Worm (Caenorhabditis elegans) whole organism, early embryonic: Measurements from ENCODE around the gene C43H6.6.
A peak's percentile ranks its signal among the peaks of the same experiment; 100 is the strongest.

ENCODE experiments used
- B0310.2 ChIP-seq: sonication (generic microtip); optimal IDR thresholded peaks from 2 replicates; lab custom pipeline; 2016; ENCODE audit warnings: mild to moderate bottlenecking, missing genetic modification characterization, missing compliant biosample characterization
- F13C5.2 ChIP-seq: sonication (generic microtip); optimal IDR thresholded peaks from 2 replicates; lab custom pipeline; 2017; ENCODE audit warnings: mild to moderate bottlenecking, missing genetic modification characterization, inconsistent platforms, missing compliant biosample characterization
- aly-1 ChIP-seq: sonication (generic microtip); optimal IDR thresholded peaks from 2 replicates; lab custom pipeline; 2016; ENCODE audit warnings: missing genetic modification characterization, missing compliant biosample characterization
- ama-1 ChIP-seq: fragments of 150-350 bp; optimal IDR thresholded peaks from 2 replicates; lab custom pipeline; 2014
- ceh-13 ChIP-seq: fragments of 200-800 bp; sonication (Bioruptor generic); optimal IDR thresholded peaks from 2 replicates; lab custom pipeline; 2018; ENCODE audit warnings: mild to moderate bottlenecking, missing genetic modification characterization, missing compliant biosample characterization
- ceh-36 ChIP-seq: sonication (generic microtip); optimal IDR thresholded peaks from 2 replicates; lab custom pipeline; 2016; ENCODE audit warnings: missing genetic modification characterization, inconsistent platforms, missing compliant biosample characterization
- ets-7 ChIP-seq: sonication (generic microtip); optimal IDR thresholded peaks from 2 replicates; lab custom pipeline; 2016; ENCODE audit warnings: missing genotype, missing genetic modification characterization, missing compliant biosample characterization
- flt-1 ChIP-seq: fragments of 200-800 bp; sonication (Bioruptor generic); IDR thresholded peaks from 2 replicates; pipeline ENCODE4 v1.3.6; 2022; ENCODE audit warnings: missing genetic modification characterization, missing compliant biosample characterization
- hmbx-1 ChIP-seq: sonication (generic microtip); optimal IDR thresholded peaks from 2 replicates; lab custom pipeline; 2016; ENCODE audit warnings: mild to moderate bottlenecking, missing genetic modification characterization, missing compliant biosample characterization
- hmg-4 ChIP-seq: fragments of 200-800 bp; sonication (Bioruptor generic); optimal IDR thresholded peaks from 2 replicates; lab custom pipeline; 2018; ENCODE audit warnings: mild to moderate bottlenecking, missing genetic modification characterization, missing compliant biosample characterization
- hnd-1 ChIP-seq: sonication (generic microtip); optimal IDR thresholded peaks from 2 replicates; lab custom pipeline; 2016; ENCODE audit warnings: missing genetic modification characterization, missing compliant biosample characterization
- pes-1 ChIP-seq: fragments of 200-800 bp; sonication (Bioruptor generic); IDR thresholded peaks from 2 replicates; pipeline ENCODE4 v1.3.6; 2022; ENCODE audit warnings: missing genetic modification reagents, missing genetic modification characterization, missing compliant biosample characterization
- scrt-1 ChIP-seq: fragments of 200-800 bp; sonication (Bioruptor generic); IDR thresholded peaks from 2 replicates; pipeline ENCODE4 v1.3.6; 2022; ENCODE audit warnings: missing genetic modification characterization, missing compliant biosample characterization
- sea-1 ChIP-seq: fragments of 200-800 bp; sonication (Bioruptor generic); conservative IDR thresholded peaks from 2 replicates; pipeline ENCODE4 v1.3.6; 2022; ENCODE audit warnings: missing genetic modification characterization, missing compliant biosample characterization
- tbx-11 ChIP-seq: fragments of 200-800 bp; sonication (Bioruptor generic); IDR thresholded peaks from 2 replicates; pipeline ENCODE4 v1.3.6; 2022; ENCODE audit warnings: missing genetic modification characterization, missing compliant biosample characterization
- tbx-37 ChIP-seq: fragments of 200-800 bp; sonication (Bioruptor generic); conservative IDR thresholded peaks from 2 replicates; pipeline ENCODE4 v1.3.6; 2022; ENCODE audit warnings: missing genetic modification reagents, missing genetic modification characterization, missing compliant biosample characterization
- tra-4 ChIP-seq: sonication (generic microtip); optimal IDR thresholded peaks from 2 replicates; lab custom pipeline; 2017; ENCODE audit warnings: missing genetic modification characterization, missing compliant biosample characterization

C43H6.6 gene

DNA sequence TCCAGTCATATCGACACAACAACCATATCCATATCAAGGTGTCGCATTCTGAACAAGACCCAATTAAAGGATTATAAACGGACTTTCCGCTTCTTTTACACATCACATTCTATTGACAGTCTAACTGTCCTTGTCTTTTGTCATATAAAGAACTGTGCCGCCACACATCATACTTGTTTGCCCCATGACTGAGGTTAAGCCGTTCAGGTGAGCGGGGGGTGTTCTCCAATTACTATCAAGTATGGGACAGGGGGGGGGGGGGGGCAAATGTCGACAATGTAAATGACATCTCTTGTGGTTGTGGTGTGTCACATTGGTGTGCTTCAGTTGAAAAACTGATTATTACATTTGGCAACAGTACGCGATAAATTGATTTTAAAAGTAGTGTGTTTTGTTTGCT lies 38.7 kb downstream of the C43H6.6 start:
- TF ChIP-seq flt-1 (GFP tag; lab: Robert Waterston, UW), result no peak
- peak; percentile 41 for TF ChIP-seq B0310.2

DNA sequence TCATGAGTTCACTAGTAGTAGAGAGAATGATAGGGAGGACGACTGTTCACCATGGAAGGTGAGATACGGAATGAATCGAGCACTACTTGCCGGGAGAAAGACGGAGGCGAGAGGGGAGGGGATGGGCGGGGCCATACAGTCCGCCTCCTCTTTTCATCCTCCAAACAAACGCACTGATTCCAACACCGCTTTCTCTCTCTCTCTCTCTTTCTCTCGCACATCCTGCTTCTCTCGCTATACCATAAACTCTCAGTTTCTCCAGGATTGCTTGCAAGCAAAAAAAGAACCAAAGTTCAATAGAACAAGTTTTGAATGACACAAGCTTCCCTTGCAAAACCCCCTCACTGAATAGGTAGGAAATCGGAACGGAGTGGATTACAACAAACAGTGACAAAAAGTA lies 40.3 kb downstream of the C43H6.6 start:
- TF ChIP-seq hnd-1 (tag; lab: Kevin White, UChicago) (no peak), ets-7 (no peak), hmbx-1 (tag; lab: Kevin White, UChicago) (no peak), ceh-36 (tag; lab: Kevin White, UChicago) (no peak), hmg-4 (GFP tag; lab: Kevin White, UChicago) (no peak), ceh-13 (no peak), tbx-37 (no peak), scrt-1 (no peak), tbx-11 (GFP tag; lab: Robert Waterston, UW) (no peak), aly-1 (tag; lab: Kevin White, UChicago) (no peak)

DNA sequence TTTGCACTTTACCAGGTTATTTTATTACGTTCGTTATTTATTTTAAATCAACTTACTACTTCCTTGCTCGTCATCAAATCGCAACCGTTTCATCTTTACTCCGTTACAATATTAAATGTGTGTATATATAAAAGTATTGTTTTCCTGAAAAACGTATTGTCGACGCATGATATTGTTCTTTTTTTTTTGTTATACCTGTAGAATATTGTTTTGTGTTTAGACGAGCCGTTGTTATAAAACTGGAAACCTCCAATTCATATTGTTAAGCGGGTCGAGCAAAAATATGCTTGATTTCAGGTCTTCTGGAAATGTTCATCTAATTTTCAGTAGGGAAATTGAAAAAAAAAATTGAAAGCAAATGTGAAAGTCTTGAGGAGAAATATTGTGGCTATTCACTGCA lies 43.8 kb downstream of the C43H6.6 start, which contains the start of gene gid-2:
TSS of gene gid-2 (minus strand) at position 101 of the 400 bp plus-strand sequence.
- no peak for TF ChIP-seq sea-1 (GFP tag; lab: Robert Waterston, UW)
- TF ChIP-seq ets-7, result no peak

DNA sequence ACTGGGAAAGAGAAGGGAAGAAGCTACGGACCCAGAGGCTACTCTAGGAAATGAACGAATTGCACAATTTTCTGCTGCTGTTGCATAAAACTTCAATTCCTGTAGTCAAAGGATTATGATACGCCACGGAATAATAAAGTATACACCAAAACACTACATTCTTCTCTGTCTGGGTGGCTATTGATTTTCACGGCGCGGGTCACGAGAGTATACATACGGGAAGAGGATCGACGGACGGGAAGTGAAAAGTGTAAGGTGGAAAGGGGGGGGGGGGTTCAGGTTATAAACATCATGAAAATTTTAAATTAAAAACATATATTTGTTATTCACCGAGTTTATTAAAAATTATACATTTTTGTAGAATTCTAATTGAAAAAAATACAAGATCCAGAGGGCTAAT lies 44.2 kb downstream of the C43H6.6 start:
- TF ChIP-seq ceh-13 (no peak), ets-7 (no peak), tbx-37 (no peak), aly-1 (tag; lab: Kevin White, UChicago) (no peak), tbx-11 (GFP tag; lab: Robert Waterston, UW) (no peak), F13C5.2 (tag; lab: Kevin White, UChicago) (no peak), B0310.2 (no peak), flt-1 (GFP tag; lab: Robert Waterston, UW) (no peak), pes-1 (GFP tag; lab: Robert Waterston, UW) (no peak), ceh-36 (tag; lab: Kevin White, UChicago) (no peak), hmbx-1 (tag; lab: Kevin White, UChicago) (no peak), hmg-4 (GFP tag; lab: Kevin White, UChicago) (no peak), hnd-1 (tag; lab: Kevin White, UChicago) (no peak)

DNA sequence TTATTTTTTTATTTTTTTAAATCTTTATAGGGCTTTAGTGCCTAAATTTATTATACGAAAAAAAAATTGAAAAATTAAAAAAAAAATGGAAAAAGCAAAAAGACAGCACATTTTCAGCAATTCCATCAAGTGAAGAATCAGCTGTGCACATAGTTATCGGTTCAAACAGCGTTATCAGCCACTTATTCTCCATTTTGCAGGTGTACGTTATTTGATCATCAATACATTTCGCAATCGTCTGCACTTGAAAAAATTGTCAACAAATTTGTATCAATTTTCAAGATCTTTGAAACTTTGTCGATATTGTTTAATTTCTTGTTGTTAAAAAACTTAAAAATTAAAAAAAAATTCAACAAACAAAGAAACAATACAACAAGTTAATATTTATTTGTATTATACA lies 44.6 kb downstream of the C43H6.6 start:
- TF ChIP-seq F13C5.2 (tag; lab: Kevin White, UChicago), result no peak

DNA sequence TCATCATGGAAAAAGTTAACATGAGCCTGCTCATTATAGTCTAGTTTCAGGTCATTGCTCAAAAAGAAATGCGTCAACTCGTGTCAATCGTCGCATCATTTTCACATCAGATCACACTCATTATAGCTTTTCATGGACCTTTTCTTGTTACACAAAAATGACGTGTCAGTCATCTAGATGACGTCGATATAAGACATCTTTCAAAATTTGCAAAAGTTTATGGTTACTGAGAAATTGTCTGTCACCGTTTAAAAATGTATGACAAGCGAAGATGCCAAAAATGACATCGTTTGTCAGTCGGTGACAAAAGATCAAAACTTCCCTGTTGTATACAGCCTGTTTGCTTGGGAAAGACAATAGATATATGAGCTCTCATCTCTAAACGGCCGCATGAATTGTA lies 46.1 kb downstream of the C43H6.6 start:
- TF ChIP-seq aly-1 (tag; lab: Kevin White, UChicago), result no peak
- TF ChIP-seq flt-1 (GFP tag; lab: Robert Waterston, UW), result no peak
- TF ChIP-seq ets-7, result no peak

DNA sequence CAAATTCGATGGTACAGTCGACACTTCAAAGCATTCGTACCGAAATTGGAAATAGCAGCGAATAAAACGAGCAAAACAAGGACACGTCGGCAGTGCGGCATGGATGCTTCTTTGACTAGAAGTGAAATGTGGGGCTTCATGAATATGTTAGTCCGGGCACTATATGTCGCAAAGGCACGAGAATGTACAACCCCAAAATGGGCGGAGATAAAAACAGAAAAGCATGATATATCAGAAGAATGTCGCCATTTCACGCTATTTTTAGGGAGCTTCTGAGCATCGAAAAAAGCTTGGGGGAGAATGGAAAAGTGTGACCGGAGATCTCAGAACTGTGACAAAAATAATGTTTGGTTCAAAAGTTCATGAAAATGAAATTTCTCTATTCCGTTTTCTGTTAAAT lies 48.2 kb downstream of the C43H6.6 start, which contains the start of gene T07D1.3:
TSS of gene T07D1.3 (minus strand) at position 101 of the 400 bp plus-strand sequence.
- no peak for TF ChIP-seq ceh-36 (tag; lab: Kevin White, UChicago)
- TF ChIP-seq ama-1, result no peak
- no peak for TF ChIP-seq ets-7
- no peak for TF ChIP-seq aly-1 (tag; lab: Kevin White, UChicago)
- TF ChIP-seq tra-4 (tag; lab: Kevin White, UChicago), result no peak
- TF ChIP-seq scrt-1, result no peak
- TF ChIP-seq hmg-4 (GFP tag; lab: Kevin White, UChicago), result no peak
- TF ChIP-seq hmbx-1 (tag; lab: Kevin White, UChicago), result no peak
- no peak for TF ChIP-seq tbx-11 (GFP tag; lab: Robert Waterston, UW)
- no peak for TF ChIP-seq F13C5.2 (tag; lab: Kevin White, UChicago)
- TF ChIP-seq tbx-37, result no peak
- no peak for TF ChIP-seq hnd-1 (tag; lab: Kevin White, UChicago)
- no peak for TF ChIP-seq ceh-13
- TF ChIP-seq flt-1 (GFP tag; lab: Robert Waterston, UW), result no peak
- no peak for TF ChIP-seq sea-1 (GFP tag; lab: Robert Waterston, UW)
- no peak for TF ChIP-seq pes-1 (GFP tag; lab: Robert Waterston, UW)

DNA sequence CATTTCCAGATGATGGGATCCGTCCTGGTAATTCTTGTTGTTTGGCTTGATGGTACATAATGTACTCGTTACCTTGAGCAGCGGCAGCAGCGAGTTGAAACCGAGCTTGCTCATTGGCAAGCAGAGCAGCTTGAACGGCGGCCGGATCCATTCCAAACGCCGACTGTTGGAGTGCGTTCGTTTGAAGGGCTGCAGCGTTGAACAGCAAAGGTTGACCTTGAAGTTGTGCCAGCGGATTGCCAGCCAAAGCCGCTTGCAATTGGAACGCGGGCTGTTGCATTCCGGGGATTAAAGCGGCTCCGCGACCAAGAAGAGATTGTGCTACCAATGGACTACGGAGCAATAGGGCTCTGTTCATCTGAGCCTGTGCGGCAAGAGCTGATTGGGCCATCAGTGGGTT lies 51.1 kb downstream of the C43H6.6 start:
- no peak for TF ChIP-seq tbx-37
- TF ChIP-seq ceh-36 (tag; lab: Kevin White, UChicago), result no peak
- TF ChIP-seq ets-7, result no peak
- TF ChIP-seq B0310.2, result no peak
- TF ChIP-seq hnd-1 (tag; lab: Kevin White, UChicago), result no peak
- TF ChIP-seq tbx-11 (GFP tag; lab: Robert Waterston, UW), result no peak
- no peak for TF ChIP-seq F13C5.2 (tag; lab: Kevin White, UChicago)
- no peak for TF ChIP-seq aly-1 (tag; lab: Kevin White, UChicago)
- no peak for TF ChIP-seq tra-4 (tag; lab: Kevin White, UChicago)
- TF ChIP-seq scrt-1, result no peak
- TF ChIP-seq hmbx-1 (tag; lab: Kevin White, UChicago), result no peak
- no peak for TF ChIP-seq flt-1 (GFP tag; lab: Robert Waterston, UW)

DNA sequence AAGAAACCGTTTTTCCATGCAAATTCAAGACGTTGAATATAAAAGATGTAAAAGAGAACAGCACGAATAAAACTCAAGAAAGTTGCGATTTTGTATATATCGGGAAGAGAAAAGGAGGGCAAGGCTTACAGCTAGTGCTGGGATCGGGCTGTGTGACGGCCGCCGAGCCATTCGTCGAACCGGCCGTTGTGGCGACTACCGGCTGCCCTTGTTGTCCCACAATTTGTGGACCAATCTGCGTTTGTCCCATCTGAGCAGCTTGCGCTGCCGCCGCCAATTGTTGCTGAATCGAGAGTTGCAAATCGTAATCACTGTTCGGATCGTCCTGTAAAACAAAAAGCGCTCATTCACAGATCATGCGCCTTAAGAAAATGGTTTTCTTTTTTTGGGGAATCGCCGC lies 52.1 kb downstream of the C43H6.6 start:
- no peak for TF ChIP-seq tbx-37
- no peak for TF ChIP-seq pes-1 (GFP tag; lab: Robert Waterston, UW)
- TF ChIP-seq ceh-36 (tag; lab: Kevin White, UChicago), result no peak
- no peak for TF ChIP-seq flt-1 (GFP tag; lab: Robert Waterston, UW)
- peak; percentile 10 for TF ChIP-seq B0310.2
- no peak for TF ChIP-seq sea-1 (GFP tag; lab: Robert Waterston, UW)
